Fruit fly (Drosophila melanogaster): ENCODE measurements around the gene Las.
A peak's percentile ranks its signal among the peaks of the same experiment; 100 is the strongest.

The Las gene

DNA sequence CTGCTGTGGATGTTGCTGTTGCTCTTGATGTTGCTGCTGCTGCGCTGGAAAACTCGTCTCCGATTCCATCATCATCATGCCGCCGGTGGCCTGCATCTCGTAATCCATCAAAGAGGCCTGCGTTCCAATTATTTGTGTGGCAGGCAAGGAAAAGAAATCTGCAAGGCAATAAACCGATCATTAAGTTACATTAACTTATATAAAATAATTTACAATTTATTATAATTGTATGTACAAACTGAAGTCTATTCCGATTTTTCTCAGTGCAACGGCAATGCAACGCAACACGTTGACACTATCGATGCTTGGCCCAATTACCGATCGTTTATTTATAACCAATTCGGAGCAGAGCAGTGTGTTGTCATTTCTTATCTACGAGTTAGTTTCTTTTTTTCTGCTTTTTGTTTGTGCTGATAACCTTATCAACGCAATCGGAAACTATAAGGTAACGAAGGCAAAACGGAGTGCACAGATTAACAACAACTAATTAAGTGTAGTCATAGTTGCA, 38.9 kb upstream of the Las start (continued):
- TF ChIP-seq ken (GFP tag; IDR thresholded peaks at IDR 0.05) (peak; percentile 56; the same call in 1 of the 3 replicates), CG6683 (GFP tag; optimal IDR thresholded peaks at IDR 0.05) (no peak), pum (GFP tag; optimal IDR thresholded peaks at IDR 0.05) (no peak), ci (GFP tag; IDR thresholded peaks at IDR 0.05) (peak; percentile 86), Gsc (GFP tag; IDR thresholded peaks at IDR 0.05) (no peak), Hmr (GFP tag; optimal IDR thresholded peaks at IDR 0.05) (peak; percentile 42), CG10267 (tag; optimal IDR thresholded peaks at IDR 0.05) (peak; percentile 30), CG7963 (GFP tag; IDR thresholded peaks at IDR 0.05; ENCODE audit: partially characterized antibody) (no peak), CG13123 (GFP tag; optimal IDR thresholded peaks at IDR 0.05) (no peak), ewg (GFP tag; optimal IDR thresholded peaks at IDR 0.05) (peak; percentile 10), CG1832 (GFP tag; optimal IDR thresholded peaks at IDR 0.05) (no peak), cato (GFP tag; optimal IDR thresholded peaks at IDR 0.05; ENCODE audit: borderline replicate concordance) (no peak), zen2 (GFP tag; IDR thresholded peaks at IDR 0.05; ENCODE audit: partially characterized antibody) (no peak), CG17912 (GFP tag; optimal IDR thresholded peaks at IDR 0.05) (no peak), sim (GFP tag; IDR thresholded peaks at IDR 0.05) (peak; percentile 51; the same call in 1 of the 2 replicates), nom (GFP tag; optimal IDR thresholded peaks at IDR 0.05) (no peak), CG1602 (GFP tag; optimal IDR thresholded peaks at IDR 0.05) (peak; percentile 8), CG2678 (tag; optimal IDR thresholded peaks at IDR 0.05) (peak; percentile 38), Lhr (GFP tag; optimal IDR thresholded peaks at IDR 0.05) (no peak), Antp (GFP tag; optimal IDR thresholded peaks at IDR 0.05) (no peak), hbn (GFP tag; IDR thresholded peaks at IDR 0.05; ENCODE audit: partially characterized antibody) (no peak), fd64A (GFP tag; optimal IDR thresholded peaks at IDR 0.05) (peak; percentile 49), run (tag; optimal IDR thresholded peaks at IDR 0.05) (peak; percentile 45), ab (GFP tag; optimal IDR thresholded peaks at IDR 0.05) (no peak), klu (GFP tag; IDR thresholded peaks at IDR 0.05) (no peak), sd (tag; optimal IDR thresholded peaks at IDR 0.05) (no peak), Dad (GFP tag; optimal IDR thresholded peaks at IDR 0.05) (no peak), CG7928 (GFP tag; optimal IDR thresholded peaks at IDR 0.05) (no peak), pzg (GFP tag; optimal IDR thresholded peaks at IDR 0.05) (no peak), ERR (GFP tag; optimal IDR thresholded peaks at IDR 0.05) (no peak), CG15514 (GFP tag; optimal IDR thresholded peaks at IDR 0.05) (peak; percentile 38), CG4328 (GFP tag; optimal IDR thresholded peaks at IDR 0.05) (peak; percentile 18), kah (GFP tag; optimal IDR thresholded peaks at IDR 0.05) (peak; percentile 65), CG30403 (GFP tag; optimal IDR thresholded peaks at IDR 0.05) (peak; percentile 4), CG3838 (GFP tag; optimal IDR thresholded peaks at IDR 0.05) (no peak), Dll (GFP tag; IDR thresholded peaks at IDR 0.05; ENCODE audit: partially characterized antibody) (no peak), CG12744 (GFP tag; optimal IDR thresholded peaks at IDR 0.05) (no peak), Sry-β (GFP tag; optimal IDR thresholded peaks at IDR 0.05) (no peak), CG7271 (tag; optimal IDR thresholded peaks at IDR 0.05) (no peak), CG13287 (GFP tag; IDR thresholded peaks at IDR 0.05; ENCODE audit: partially characterized antibody) (no peak), HLH4C (GFP tag; IDR thresholded peaks at IDR 0.05; ENCODE audit: partially characterized antibody) (no peak), CG14050 (GFP tag; IDR thresholded peaks at IDR 0.05) (peak; percentile 58), fd96Cb (tag; optimal IDR thresholded peaks at IDR 0.05) (peak; percentile 50)

Measured in whole organism, embryonic.